Worm (Caenorhabditis elegans) whole organism, early embryonic: ENCODE measurements around the gene C27D8.2.

Experiments
- B0310.2 ChIP-seq: sonication (generic microtip); optimal IDR thresholded peaks from 2 replicates; lab custom pipeline; 2016; ENCODE audit warnings: mild to moderate bottlenecking, missing genetic modification characterization, missing compliant biosample characterization
- F13C5.2 ChIP-seq: sonication (generic microtip); optimal IDR thresholded peaks from 2 replicates; lab custom pipeline; 2017; ENCODE audit warnings: mild to moderate bottlenecking, missing genetic modification characterization, inconsistent platforms, missing compliant biosample characterization
- aly-1 ChIP-seq: sonication (generic microtip); optimal IDR thresholded peaks from 2 replicates; lab custom pipeline; 2016; ENCODE audit warnings: missing genetic modification characterization, missing compliant biosample characterization
- ama-1 ChIP-seq: fragments of 150-350 bp; optimal IDR thresholded peaks from 2 replicates; lab custom pipeline; 2014
- ceh-13 ChIP-seq: fragments of 200-800 bp; sonication (Bioruptor generic); optimal IDR thresholded peaks from 2 replicates; lab custom pipeline; 2018; ENCODE audit warnings: mild to moderate bottlenecking, missing genetic modification characterization, missing compliant biosample characterization
- ceh-36 ChIP-seq: sonication (generic microtip); optimal IDR thresholded peaks from 2 replicates; lab custom pipeline; 2016; ENCODE audit warnings: missing genetic modification characterization, inconsistent platforms, missing compliant biosample characterization
- ets-7 ChIP-seq: sonication (generic microtip); optimal IDR thresholded peaks from 2 replicates; lab custom pipeline; 2016; ENCODE audit warnings: missing genotype, missing genetic modification characterization, missing compliant biosample characterization
- flt-1 ChIP-seq: fragments of 200-800 bp; sonication (Bioruptor generic); IDR thresholded peaks from 2 replicates; pipeline ENCODE4 v1.3.6; 2022; ENCODE audit warnings: missing genetic modification characterization, missing compliant biosample characterization
- hmbx-1 ChIP-seq: sonication (generic microtip); optimal IDR thresholded peaks from 2 replicates; lab custom pipeline; 2016; ENCODE audit warnings: mild to moderate bottlenecking, missing genetic modification characterization, missing compliant biosample characterization
- hmg-4 ChIP-seq: fragments of 200-800 bp; sonication (Bioruptor generic); optimal IDR thresholded peaks from 2 replicates; lab custom pipeline; 2018; ENCODE audit warnings: mild to moderate bottlenecking, missing genetic modification characterization, missing compliant biosample characterization
- hnd-1 ChIP-seq: sonication (generic microtip); optimal IDR thresholded peaks from 2 replicates; lab custom pipeline; 2016; ENCODE audit warnings: missing genetic modification characterization, missing compliant biosample characterization
- pes-1 ChIP-seq: fragments of 200-800 bp; sonication (Bioruptor generic); IDR thresholded peaks from 2 replicates; pipeline ENCODE4 v1.3.6; 2022; ENCODE audit warnings: missing genetic modification reagents, missing genetic modification characterization, missing compliant biosample characterization
- scrt-1 ChIP-seq: fragments of 200-800 bp; sonication (Bioruptor generic); IDR thresholded peaks from 2 replicates; pipeline ENCODE4 v1.3.6; 2022; ENCODE audit warnings: missing genetic modification characterization, missing compliant biosample characterization
- sea-1 ChIP-seq: fragments of 200-800 bp; sonication (Bioruptor generic); conservative IDR thresholded peaks from 2 replicates; pipeline ENCODE4 v1.3.6; 2022; ENCODE audit warnings: missing genetic modification characterization, missing compliant biosample characterization
- tbx-11 ChIP-seq: fragments of 200-800 bp; sonication (Bioruptor generic); IDR thresholded peaks from 2 replicates; pipeline ENCODE4 v1.3.6; 2022; ENCODE audit warnings: missing genetic modification characterization, missing compliant biosample characterization
- tbx-37 ChIP-seq: fragments of 200-800 bp; sonication (Bioruptor generic); conservative IDR thresholded peaks from 2 replicates; pipeline ENCODE4 v1.3.6; 2022; ENCODE audit warnings: missing genetic modification reagents, missing genetic modification characterization, missing compliant biosample characterization
- tra-4 ChIP-seq: sonication (generic microtip); optimal IDR thresholded peaks from 2 replicates; lab custom pipeline; 2017; ENCODE audit warnings: missing genetic modification characterization, missing compliant biosample characterization

C27D8.2 gene

ce11 chrIV:12731503-12731902, 20.5 kb downstream of the C27D8.2 start:
- 0 out of 2 replicates have a peak, but pooled peaks have one; percentile 30 for TF ChIP-seq pes-1 (GFP tag; lab: Robert Waterston, UW)

- TF ChIP-seq B0310.2 (tag; lab: Kevin White, UChicago) (no peak), aly-1 (tag; lab: Kevin White, UChicago) (no peak), flt-1 (GFP tag; lab: Robert Waterston, UW) (no peak), sea-1 (no peak), ama-1 (lab: Kevin White, UChicago) (no peak), ceh-36 (tag; lab: Kevin White, UChicago) (no peak), tbx-11 (no peak), pes-1 (GFP tag; lab: Robert Waterston, UW) (no peak), tbx-37 (no peak), hnd-1 (tag; lab: Kevin White, UChicago) (no peak), F13C5.2 (tag; lab: Kevin White, UChicago) (no peak), ets-7 (tag; lab: Kevin White, UChicago) (no peak), hmbx-1 (no peak), scrt-1 (no peak), ceh-13 (GFP tag; lab: Kevin White, UChicago) (no peak), hmg-4 (GFP tag; lab: Kevin White, UChicago) (no peak), tra-4 (tag; lab: Kevin White, UChicago) (no peak)
Measured at ce11 chrIV:12741438-12741837, 30.4 kb downstream of the C27D8.2 start, which contains the start of gene T23F6.5. Gene T23F6.5, minus strand, starts transcription at chrIV:12741538.

DNA sequence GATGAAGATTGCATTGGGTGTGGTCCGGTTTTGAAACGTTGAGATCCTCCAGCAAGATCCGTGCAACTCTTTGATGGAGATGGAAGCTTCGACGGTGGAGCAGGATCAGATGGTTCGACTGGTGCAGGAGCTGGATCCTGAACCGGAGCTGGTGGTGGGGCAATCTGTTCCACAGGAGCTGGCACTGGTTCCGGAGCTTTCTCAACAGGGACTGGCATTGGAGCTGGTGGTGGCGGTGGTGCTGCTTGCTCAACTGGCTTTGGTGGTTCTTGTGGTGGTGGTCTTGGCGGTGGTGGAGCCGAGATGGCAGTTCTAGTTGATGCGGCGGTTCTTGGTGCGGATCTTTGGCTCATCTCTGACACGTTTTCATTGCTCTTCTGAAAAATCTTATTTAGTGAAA, 32.7 kb downstream of the C27D8.2 start:
- TF ChIP-seq hmbx-1: no peak
- TF ChIP-seq tra-4 (tag; lab: Kevin White, UChicago): no peak
- TF ChIP-seq aly-1 (tag; lab: Kevin White, UChicago): no peak
- no peak for TF ChIP-seq ceh-13 (GFP tag; lab: Kevin White, UChicago)
- no peak for TF ChIP-seq F13C5.2 (tag; lab: Kevin White, UChicago)
- TF ChIP-seq hnd-1 (tag; lab: Kevin White, UChicago): no peak
- TF ChIP-seq ceh-36 (tag; lab: Kevin White, UChicago): no peak
- TF ChIP-seq sea-1: no peak
- no peak for TF ChIP-seq ama-1 (lab: Kevin White, UChicago)
- no peak for TF ChIP-seq flt-1 (GFP tag; lab: Robert Waterston, UW)
- TF ChIP-seq hmg-4 (GFP tag; lab: Kevin White, UChicago): no peak
- no peak for TF ChIP-seq scrt-1
- no peak for TF ChIP-seq tbx-11
- no peak for TF ChIP-seq pes-1 (GFP tag; lab: Robert Waterston, UW)
- TF ChIP-seq tbx-37: no peak
- TF ChIP-seq ets-7 (tag; lab: Kevin White, UChicago): no peak
- no peak for TF ChIP-seq B0310.2 (tag; lab: Kevin White, UChicago)

DNA sequence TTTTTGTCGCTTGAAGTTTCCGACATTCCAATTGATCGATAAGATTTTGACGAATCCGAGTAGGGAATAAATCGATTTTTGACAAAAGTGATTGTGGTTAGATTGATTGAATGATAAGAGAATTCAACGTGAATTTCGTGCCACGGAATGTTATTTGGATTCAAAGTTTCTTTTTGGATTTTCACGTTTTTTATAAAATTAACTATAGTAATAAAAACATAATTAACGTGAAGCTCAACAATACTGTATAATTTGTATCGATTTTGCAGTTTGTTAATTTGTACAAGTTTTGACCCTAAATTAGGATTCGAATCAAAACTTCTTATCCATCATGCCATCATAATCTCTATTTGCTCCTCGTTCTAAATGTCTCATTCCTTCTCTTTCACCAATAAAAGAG, 33.7 kb downstream of the C27D8.2 start, which contains the start of gene C36H8.1:
C36H8.1 (minus strand) TSS at position 101 of the 400 bp plus-strand sequence.
- TF ChIP-seq ceh-36 (tag; lab: Kevin White, UChicago) (no peak), F13C5.2 (tag; lab: Kevin White, UChicago) (no peak), ceh-13 (GFP tag; lab: Kevin White, UChicago) (no peak), flt-1 (GFP tag; lab: Robert Waterston, UW) (no peak), aly-1 (tag; lab: Kevin White, UChicago) (no peak), ets-7 (tag; lab: Kevin White, UChicago) (no peak), tra-4 (tag; lab: Kevin White, UChicago) (no peak), tbx-11 (no peak), B0310.2 (tag; lab: Kevin White, UChicago) (no peak), tbx-37 (no peak), hmbx-1 (no peak), hmg-4 (GFP tag; lab: Kevin White, UChicago) (no peak)

DNA sequence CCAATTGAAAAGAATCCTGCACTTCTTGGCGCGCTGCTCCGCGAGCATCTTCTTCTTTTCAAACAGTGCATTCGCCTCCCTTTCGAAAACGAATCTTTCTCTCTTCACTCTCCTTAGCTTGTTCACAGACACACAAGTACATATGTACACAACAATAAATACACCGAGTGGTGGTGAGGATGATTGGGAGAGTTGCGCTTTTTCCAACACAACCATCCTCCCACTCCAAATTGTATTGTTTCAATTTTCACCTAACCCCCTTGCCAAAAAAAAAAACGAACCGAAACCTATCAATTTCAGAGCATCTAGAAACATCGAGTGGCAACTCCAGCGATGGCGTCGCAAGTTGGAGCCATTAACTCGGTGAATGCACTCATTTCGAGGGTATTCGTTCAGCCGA, 35.3 kb downstream of the C27D8.2 start, which contains the start of gene inx-6:
inx-6 (plus strand) TSS at position 301 of the 400 bp plus-strand sequence.
- no peak for TF ChIP-seq tbx-11
- TF ChIP-seq scrt-1: no peak
- TF ChIP-seq hmbx-1: no peak
- TF ChIP-seq ets-7 (tag; lab: Kevin White, UChicago): no peak
- no peak for TF ChIP-seq hmg-4 (GFP tag; lab: Kevin White, UChicago)

DNA sequence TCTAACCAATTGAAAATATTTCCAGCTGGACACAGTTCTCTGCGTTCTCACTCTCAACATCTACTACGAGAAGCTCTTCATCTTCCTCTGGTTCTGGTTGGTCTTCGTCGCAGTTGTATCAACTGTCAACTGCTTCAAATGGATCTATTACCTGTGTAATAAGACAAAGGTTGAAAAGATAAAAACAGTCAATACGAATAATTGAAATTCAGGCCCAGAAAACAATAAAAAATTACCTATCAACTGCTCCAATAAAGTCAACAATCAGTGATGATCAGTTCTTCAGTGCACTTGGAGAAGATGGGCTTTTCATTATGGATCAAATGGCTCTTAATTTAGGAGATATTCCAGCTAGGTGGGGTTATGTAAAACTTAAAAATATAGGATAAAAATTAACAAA, 37.7 kb downstream of the C27D8.2 start:
- TF ChIP-seq ets-7 (tag; lab: Kevin White, UChicago): no peak
- TF ChIP-seq tbx-11: no peak
- TF ChIP-seq flt-1 (GFP tag; lab: Robert Waterston, UW): no peak
- no peak for TF ChIP-seq tra-4 (tag; lab: Kevin White, UChicago)
- no peak for TF ChIP-seq pes-1 (GFP tag; lab: Robert Waterston, UW)
- TF ChIP-seq scrt-1: no peak
- no peak for TF ChIP-seq aly-1 (tag; lab: Kevin White, UChicago)
- no peak for TF ChIP-seq hmg-4 (GFP tag; lab: Kevin White, UChicago)
- no peak for TF ChIP-seq hnd-1 (tag; lab: Kevin White, UChicago)
- TF ChIP-seq sea-1: no peak
- no peak for TF ChIP-seq F13C5.2 (tag; lab: Kevin White, UChicago)
- TF ChIP-seq ceh-13 (GFP tag; lab: Kevin White, UChicago): no peak
- no peak for TF ChIP-seq ceh-36 (tag; lab: Kevin White, UChicago)
- TF ChIP-seq B0310.2 (tag; lab: Kevin White, UChicago): no peak
- no peak for TF ChIP-seq hmbx-1
- no peak for TF ChIP-seq tbx-37
- TF ChIP-seq ama-1 (lab: Kevin White, UChicago): no peak

ce11 chrIV:12754170-12754569, 43.2 kb downstream of the C27D8.2 start:
- no peak for TF ChIP-seq scrt-1

- TF ChIP-seq hmbx-1 (no peak), hmg-4 (GFP tag; lab: Kevin White, UChicago) (no peak), aly-1 (tag; lab: Kevin White, UChicago) (no peak), B0310.2 (tag; lab: Kevin White, UChicago) (no peak), F13C5.2 (tag; lab: Kevin White, UChicago) (no peak), tbx-37 (no peak), ceh-13 (GFP tag; lab: Kevin White, UChicago) (no peak), sea-1 (no peak), ets-7 (tag; lab: Kevin White, UChicago) (no peak), pes-1 (GFP tag; lab: Robert Waterston, UW) (no peak), scrt-1 (no peak), ama-1 (lab: Kevin White, UChicago) (no peak), ceh-36 (tag; lab: Kevin White, UChicago) (no peak), tbx-11 (no peak), tra-4 (tag; lab: Kevin White, UChicago) (no peak), flt-1 (GFP tag; lab: Robert Waterston, UW) (no peak), hnd-1 (tag; lab: Kevin White, UChicago) (no peak)
Measured at ce11 chrIV:12755641-12756040, 44.6 kb downstream of the C27D8.2 start.
